Worm (Caenorhabditis elegans) whole organism, L4 larva: Measurements from ENCODE around the gene fbxa-51.
A peak's percentile ranks its signal among the peaks of the same experiment; 100 is the strongest.
"Not testable (repeated sequence)": the region's sequence is repeated elsewhere in the genome, so short reads cannot be mapped to it uniquely, and the experiment has no call there.

Experiments
- D1046.2 ChIP-seq: fragments of 200-800 bp; sonication (Bioruptor generic); IDR thresholded peaks from 2 replicates; pipeline ENCODE4 v1.3.6; 2022; ENCODE audit warnings: missing genetic modification characterization, missing compliant biosample characterization
- F10B5.3 ChIP-seq: sonication (generic microtip); optimal IDR thresholded peaks from 2 replicates; lab custom pipeline; 2016; ENCODE audit warnings: mild to moderate bottlenecking, missing genetic modification characterization, missing compliant biosample characterization
- F44E2.7 ChIP-seq: fragments of 200-800 bp; sonication (Bioruptor generic); IDR thresholded peaks from 2 replicates; pipeline ENCODE4 v2.1.2; 2022; ENCODE audit warnings: missing genetic modification characterization, missing compliant biosample characterization
- F49E8.2 ChIP-seq: sonication (generic microtip); optimal IDR thresholded peaks from 2 replicates; lab custom pipeline; 2016; ENCODE audit warnings: missing compliant biosample characterization, mild to moderate bottlenecking, missing genetic modification characterization, borderline replicate concordance
- T20F7.1 ChIP-seq: fragments of 200-800 bp; sonication (Bioruptor generic); optimal IDR thresholded peaks from 2 replicates; lab custom pipeline; 2018; ENCODE audit warnings: mild to moderate bottlenecking, missing genetic modification characterization, missing compliant biosample characterization
- T26A8.4 ChIP-seq: fragments of 200-800 bp; sonication (Bioruptor generic); IDR thresholded peaks from 2 replicates; pipeline ENCODE4 v1.3.6; 2022; ENCODE audit warnings: missing genetic modification characterization, missing compliant biosample characterization
- Y48G9A.11 ChIP-seq: fragments of 200-800 bp; sonication (Bioruptor generic); IDR thresholded peaks from 2 replicates; pipeline ENCODE4 v1.3.6; 2022; ENCODE audit warnings: missing genetic modification reagents, missing genetic modification characterization, missing compliant biosample characterization
- Y5F2A.4 ChIP-seq: fragments of 200-800 bp; sonication (Bioruptor generic); optimal IDR thresholded peaks from 2 replicates; lab custom pipeline; 2018; ENCODE audit warnings: mild to moderate bottlenecking, missing genetic modification characterization, missing compliant biosample characterization
- ZK546.5 ChIP-seq, 2 experiments: sonication (generic microtip); optimal IDR thresholded peaks; 2 replicates each; lab custom pipeline; 2017; ENCODE audit warnings: missing biosample characterization in 2 of 2, missing genetic modification characterization in 2 of 2
- aha-1 ChIP-seq: fragments of 150-350 bp; peaks from one replicate; lab custom pipeline; 2014; ENCODE audit warnings: missing biosample characterization, missing genetic modification characterization
- aly-2 ChIP-seq: sonication (generic microtip); optimal IDR thresholded peaks from 2 replicates; lab custom pipeline; 2018; ENCODE audit warnings: missing biosample characterization, missing genetic modification characterization
- cey-2 ChIP-seq: sonication (generic microtip); optimal IDR thresholded peaks from 3 replicates; lab custom pipeline; 2017; ENCODE audit warnings: missing genetic modification characterization, mild to moderate bottlenecking, missing compliant biosample characterization, antibody characterized with exemption, borderline replicate concordance; ENCODE audit not compliant: insufficient read depth
- daf-16 ChIP-seq, 3 experiments: sonication (generic microtip); optimal IDR thresholded peaks; 2 replicates each; lab custom pipeline; 2016 to 2017; ENCODE audit warnings: missing genetic modification characterization in 3 of 3, missing genetic modification reagents in 3 of 3, mild to moderate bottlenecking in 2 of 3, missing compliant biosample characterization in 2 of 3, missing biosample characterization in 1 of 3, moderate library complexity in 1 of 3
- dmd-6 ChIP-seq: fragments of 200-800 bp; sonication (Bioruptor generic); IDR thresholded peaks from 2 replicates; pipeline ENCODE4 v1.3.6; 2022; ENCODE audit warnings: missing genetic modification reagents, missing genetic modification characterization, missing compliant biosample characterization
- dmd-8 ChIP-seq: fragments of 200-800 bp; sonication (Bioruptor generic); IDR thresholded peaks from 2 replicates; pipeline ENCODE4 v1.3.6; 2022; ENCODE audit warnings: missing genetic modification characterization, missing compliant biosample characterization
- egl-43 ChIP-seq: fragments of 200-800 bp; sonication (Bioruptor generic); IDR thresholded peaks from 2 replicates; pipeline ENCODE4 v1.3.6; 2022; ENCODE audit warnings: missing genetic modification reagents, missing genetic modification characterization, missing compliant biosample characterization
- hlh-11 ChIP-seq: fragments of 200-800 bp; sonication (Bioruptor generic); optimal IDR thresholded peaks from 2 replicates; lab custom pipeline; 2018; ENCODE audit warnings: mild to moderate bottlenecking, missing genetic modification characterization, missing compliant biosample characterization
- hlh-30 ChIP-seq: sonication (generic microtip); optimal IDR thresholded peaks from 2 replicates; lab custom pipeline; 2017; ENCODE audit warnings: antibody characterized with exemption, mild to moderate bottlenecking, missing genetic modification characterization, missing compliant biosample characterization; ENCODE audit not compliant: insufficient read depth
- jun-1 ChIP-seq: fragments of 150-350 bp; optimal IDR thresholded peaks from 2 replicates; lab custom pipeline; 2014; ENCODE audit warnings: missing biosample characterization, missing genetic modification reagents, missing genetic modification characterization
- lim-7 ChIP-seq: fragments of 200-800 bp; sonication (Bioruptor generic); IDR thresholded peaks from 2 replicates; pipeline ENCODE4 v1.3.6; 2022; ENCODE audit warnings: missing genetic modification characterization, missing compliant biosample characterization
- lir-3 ChIP-seq: sonication (generic microtip); optimal IDR thresholded peaks from 2 replicates; lab custom pipeline; 2016; ENCODE audit warnings: mild to moderate bottlenecking, missing genetic modification characterization, missing compliant biosample characterization
- mep-1 ChIP-seq: fragments of 150-350 bp; sonication (generic microtip); optimal IDR thresholded peaks from 3 replicates; lab custom pipeline; 2014; ENCODE audit warnings: missing biosample characterization, missing genetic modification characterization
- mes-2 ChIP-seq: sonication (generic microtip); optimal IDR thresholded peaks from 2 replicates; lab custom pipeline; 2016; ENCODE audit warnings: missing genotype, mild to moderate bottlenecking, missing genetic modification characterization, missing compliant biosample characterization; ENCODE audit not compliant: poor library complexity, severe bottlenecking
- mxl-3 ChIP-seq: fragments of 200-800 bp; sonication (Bioruptor generic); optimal IDR thresholded peaks from 2 replicates; lab custom pipeline; 2018; ENCODE audit warnings: mild to moderate bottlenecking, missing genetic modification characterization, missing compliant biosample characterization
- nhr-102 ChIP-seq: sonication (generic microtip); optimal IDR thresholded peaks from 2 replicates; lab custom pipeline; 2016; ENCODE audit warnings: mild to moderate bottlenecking, missing genetic modification characterization, moderate library complexity, missing compliant biosample characterization
- nhr-237 ChIP-seq: sonication (generic microtip); optimal IDR thresholded peaks from 2 replicates; lab custom pipeline; 2017; ENCODE audit warnings: missing biosample characterization, missing genetic modification characterization
- nhr-28 ChIP-seq: fragments of 150-350 bp; optimal IDR thresholded peaks from 2 replicates; lab custom pipeline; 2014; ENCODE audit warnings: missing biosample characterization, missing genetic modification characterization
- nhr-48 ChIP-seq: sonication (generic microtip); optimal IDR thresholded peaks from 2 replicates; lab custom pipeline; 2016; ENCODE audit warnings: mild to moderate bottlenecking, missing genetic modification characterization, missing compliant biosample characterization
- pqm-1 ChIP-seq: sonication (generic microtip); optimal IDR thresholded peaks from 2 replicates; lab custom pipeline; 2017; ENCODE audit warnings: missing biosample characterization, missing genetic modification characterization
- set-16 ChIP-seq: fragments of 200-800 bp; sonication (Bioruptor generic); IDR thresholded peaks from 2 replicates; pipeline ENCODE4 v1.3.6; 2022; ENCODE audit warnings: missing genetic modification reagents, missing genetic modification characterization, missing compliant biosample characterization
- skn-1 ChIP-seq: fragments of 150-350 bp; optimal IDR thresholded peaks from 2 replicates; lab custom pipeline; 2014; ENCODE audit warnings: missing biosample characterization, missing genetic modification characterization
- spr-1 ChIP-seq: sonication (generic microtip); optimal IDR thresholded peaks from 2 replicates; lab custom pipeline; 2016; ENCODE audit warnings: mild to moderate bottlenecking, missing genetic modification characterization, missing compliant biosample characterization
- tra-1 ChIP-seq: fragments of 200-800 bp; sonication (Bioruptor generic); IDR thresholded peaks from 2 replicates; pipeline ENCODE4 v1.3.6; 2022; ENCODE audit warnings: missing genetic modification reagents, missing genetic modification characterization, missing compliant biosample characterization
- unc-130 ChIP-seq: sonication (generic microtip); optimal IDR thresholded peaks from 2 replicates; lab custom pipeline; 2016; ENCODE audit warnings: missing genetic modification reagents, missing genetic modification characterization, missing compliant biosample characterization
- unc-62 ChIP-seq, 3 experiments: fragments of 150-350 bp in 1 of 3; sonication (generic microtip); optimal IDR thresholded peaks in 2 of 3; peaks in 1 of 3; 1 replicate in 1 of 3; 2 replicates in 2 of 3; lab custom pipeline; 2014 to 2017; ENCODE audit warnings: missing biosample characterization in 3 of 3, missing genetic modification characterization in 3 of 3, missing genetic modification reagents in 3 of 3, missing genotype in 1 of 3
- vab-7 ChIP-seq: fragments of 200-800 bp; sonication (Bioruptor generic); IDR thresholded peaks from 2 replicates; pipeline ENCODE4 v1.3.6; 2022; ENCODE audit warnings: missing genetic modification reagents, missing genetic modification characterization, missing compliant biosample characterization
- zip-2 ChIP-seq: fragments of 150-350 bp; optimal IDR thresholded peaks from 2 replicates; lab custom pipeline; 2014; ENCODE audit warnings: missing biosample characterization, missing genetic modification characterization
- ztf-11 ChIP-seq: fragments of 150-350 bp; optimal IDR thresholded peaks from 2 replicates; lab custom pipeline; 2014; ENCODE audit warnings: missing biosample characterization, missing genetic modification characterization
- ztf-7 ChIP-seq: fragments of 150-350 bp; optimal IDR thresholded peaks from 2 replicates; lab custom pipeline; 2014; ENCODE audit warnings: missing biosample characterization, missing genetic modification characterization

Gene fbxa-51

DNA sequence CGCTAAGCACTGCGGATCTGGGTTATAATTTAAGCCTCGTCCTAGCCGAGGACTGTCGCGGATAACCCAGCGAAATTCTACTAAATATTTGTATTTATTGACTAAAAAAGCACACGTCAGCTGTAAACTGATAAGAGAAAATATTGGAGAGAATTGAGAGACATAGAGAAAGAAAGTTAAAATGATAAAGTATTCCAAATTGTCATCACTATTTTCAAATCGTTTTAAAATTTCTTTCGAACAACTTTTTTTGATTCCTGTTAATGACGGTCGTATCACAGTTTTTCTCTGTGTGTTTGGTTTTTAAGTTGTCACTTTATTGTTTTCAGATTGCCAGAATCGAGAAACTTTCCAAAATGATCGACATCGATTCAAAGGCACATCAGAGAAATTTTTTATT lies at the start of gene fbxa-51:
Gene fbxa-51, plus strand, starts transcription at position 322 of the 400 bp plus-strand sequence.
- peak; percentile 28 for TF ChIP-seq nhr-28
- peak; percentile 47; the same call in 1 of the 2 replicates for TF ChIP-seq dmd-6
- TF ChIP-seq daf-16 (GFP tag; optimal IDR thresholded peaks at IDR 0.05; lab: Kevin White, UChicago), result no peak
- TF ChIP-seq daf-16 (tag; optimal IDR thresholded peaks at IDR 0.05; lab: Kevin White, UChicago), result peak; percentile 81
- no peak for TF ChIP-seq spr-1 (tag; lab: Kevin White, UChicago)
- peak; percentile 39 for TF ChIP-seq pqm-1 (tag; lab: Kevin White, UChicago)

DNA sequence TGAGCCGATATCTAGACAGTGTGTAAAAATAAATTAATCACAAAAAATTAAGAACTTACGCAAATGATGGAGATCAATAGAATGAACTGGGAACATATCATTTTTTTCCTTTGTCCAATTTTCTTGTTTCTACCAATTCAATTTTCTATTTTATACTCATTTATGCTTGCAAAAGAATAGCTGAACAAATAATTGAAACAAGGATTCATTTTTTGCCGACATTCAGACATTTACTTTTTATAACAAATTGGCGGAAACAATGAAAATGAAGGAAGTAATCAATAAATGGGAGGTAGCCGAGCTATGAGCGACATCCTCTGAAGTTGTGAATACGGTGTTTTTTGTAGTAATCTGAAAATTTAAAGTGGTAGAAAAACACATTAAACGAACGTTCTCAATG lies 45.2 kb upstream of the fbxa-51 start, which contains the start of gene idpp-13:
Gene idpp-13, minus strand, starts transcription at position 101 of the 400 bp plus-strand sequence.
- TF ChIP-seq aha-1 (tag; lab: Kevin White, UChicago) (no peak), lim-7 (GFP tag; lab: Robert Waterston, UW) (no peak), aly-2 (no peak)

DNA sequence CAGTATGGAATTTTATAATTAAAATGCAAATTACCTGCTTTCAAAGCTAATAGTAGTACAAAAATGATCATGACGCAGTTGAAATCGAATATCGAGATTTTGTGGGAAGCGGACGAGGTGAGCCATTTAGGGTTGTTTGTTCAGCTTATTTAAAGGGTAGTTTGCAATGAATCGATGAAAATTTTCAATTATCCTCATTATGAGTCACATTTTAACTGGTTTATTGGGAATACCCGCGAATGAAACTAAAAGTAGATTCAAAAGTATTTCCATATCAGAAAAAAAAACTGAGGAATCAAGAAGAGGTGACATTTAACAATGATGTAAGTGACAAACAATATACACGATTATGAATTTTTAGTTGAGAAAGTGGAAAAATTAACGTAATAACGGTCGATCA lies 42.7 kb upstream of the fbxa-51 start, which contains the start of gene F23H11.7:
Gene F23H11.7, minus strand, starts transcription at position 101 of the 400 bp plus-strand sequence.
- TF ChIP-seq vab-7 (no peak), skn-1 (no peak), T26A8.4 (GFP tag; lab: Robert Waterston, UW) (no peak), Y48G9A.11 (GFP tag; lab: Robert Waterston, UW) (no peak), tra-1 (no peak), egl-43 (GFP tag; lab: Robert Waterston, UW) (no peak), aha-1 (tag; lab: Kevin White, UChicago) (peak; percentile 2)

DNA sequence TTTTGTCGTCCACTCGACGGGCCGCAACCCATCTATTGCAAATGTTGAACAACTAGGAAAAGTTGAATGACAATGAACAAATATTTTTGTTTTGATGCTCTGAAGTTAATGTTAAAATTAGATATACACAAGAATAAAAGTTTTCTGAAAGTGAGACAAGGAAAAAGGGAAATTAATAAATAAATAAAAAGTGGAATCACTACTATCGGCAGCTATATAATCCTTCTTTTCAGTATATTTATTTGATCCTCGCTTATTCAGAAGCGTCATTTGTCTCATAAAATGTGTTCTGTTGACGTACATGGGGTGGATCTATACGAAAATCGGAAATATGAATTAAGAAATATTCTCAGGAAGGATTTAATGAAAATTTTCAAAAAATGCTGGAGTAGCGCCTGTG lies 35.9 kb upstream of the fbxa-51 start, which contains the start of gene pef-1:
Gene pef-1, minus strand, starts transcription at position 101 of the 400 bp plus-strand sequence.
- TF ChIP-seq daf-16 (GFP tag; optimal IDR thresholded peaks at IDR 0.05; lab: Kevin White, UChicago) (no peak), daf-16 (tag; optimal IDR thresholded peaks at IDR 0.05; lab: Kevin White, UChicago) (no peak), mxl-3 (no peak), mep-1 (tag; lab: Kevin White, UChicago) (no peak), mes-2 (tag; lab: Kevin White, UChicago) (no peak), unc-130 (GFP tag; lab: Kevin White, UChicago) (no peak), hlh-30 (no peak), lim-7 (GFP tag; lab: Robert Waterston, UW) (no peak)

DNA sequence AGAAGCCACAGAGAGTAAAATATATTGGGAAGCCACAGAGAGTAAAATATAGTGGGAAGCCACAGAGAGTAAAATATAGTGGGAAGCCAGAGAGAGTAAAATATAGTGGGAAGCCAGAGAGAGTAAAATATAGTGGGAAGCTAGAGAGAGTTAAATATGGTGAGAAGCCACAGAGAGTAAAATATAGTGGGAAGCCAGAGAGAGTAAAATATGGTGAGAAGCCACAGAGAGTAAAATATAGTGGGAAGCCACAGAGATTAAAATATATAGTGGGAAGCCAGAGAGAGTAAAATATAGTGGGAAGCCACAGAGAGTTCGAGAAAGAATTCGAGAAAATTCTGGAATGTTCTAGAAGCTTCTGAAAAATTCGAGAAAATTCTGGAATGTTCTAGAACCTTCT lies 30.7 kb upstream of the fbxa-51 start:
- TF ChIP-seq daf-16 (GFP tag; optimal IDR thresholded peaks at IDR 0.05; lab: Kevin White, UChicago), result peak in 1 of 2 experiments; percentile 57
- TF ChIP-seq daf-16 (tag; optimal IDR thresholded peaks at IDR 0.05; lab: Kevin White, UChicago), result not testable (repeated sequence)
- peak; percentile 69 for TF ChIP-seq lir-3 (tag; lab: Kevin White, UChicago)
- peak; percentile 65 for TF ChIP-seq spr-1 (tag; lab: Kevin White, UChicago)
- TF ChIP-seq F10B5.3 (tag; lab: Kevin White, UChicago), result peak; percentile 19
- TF ChIP-seq nhr-48 (tag; lab: Kevin White, UChicago), result peak; percentile 28

DNA sequence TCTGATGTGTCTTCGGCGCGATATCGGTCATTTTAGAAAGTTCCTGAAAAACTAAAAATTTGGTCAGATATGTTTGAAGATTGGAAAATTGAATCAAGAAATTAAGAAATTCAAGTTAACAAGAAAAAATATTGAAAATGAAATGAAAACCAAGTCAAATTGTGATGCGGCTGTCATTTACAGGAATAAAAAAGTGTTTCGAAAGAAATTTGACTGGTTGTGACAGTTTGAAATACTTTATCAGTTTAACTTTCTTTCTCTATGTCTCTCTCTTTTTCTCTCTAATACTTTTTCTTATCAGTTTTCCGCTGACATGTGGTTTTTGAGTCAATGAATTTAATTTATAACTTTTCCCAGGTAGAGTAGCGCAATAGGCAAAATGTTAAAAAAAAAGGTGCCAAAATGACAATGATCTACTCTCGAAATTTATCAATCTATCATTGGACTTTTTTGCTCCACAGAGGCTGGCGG lies 26.0 kb upstream of the fbxa-51 start, which contains the start of gene fbxa-55:
Gene fbxa-55, minus strand, starts transcription at position 51 of the 471 bp plus-strand sequence.
- TF ChIP-seq jun-1 (no peak), nhr-102 (tag; lab: Kevin White, UChicago) (no peak), dmd-6 (peak; percentile 92), unc-62 (GFP tag; optimal IDR thresholded peaks at IDR 0.05 in 1 of 2; lab: Kevin White, UChicago) (peak in 1 of 2 experiments; percentile 6), unc-62 (tag; optimal IDR thresholded peaks at IDR 0.05; lab: Kevin White, UChicago) (no peak), pqm-1 (tag; lab: Kevin White, UChicago) (peak; percentile 43), dmd-8 (GFP tag; lab: Robert Waterston, UW) (no peak), hlh-11 (tag; lab: Kevin White, UChicago) (peak; percentile 75), D1046.2 (no peak), ZK546.5 (tag; optimal IDR thresholded peaks at IDR 0.05; lab: Kevin White, UChicago) (no peak), Y5F2A.4 (GFP tag; lab: Kevin White, UChicago) (no peak), set-16 (GFP tag; lab: Robert Waterston, UW) (no peak), T20F7.1 (GFP tag; lab: Kevin White, UChicago) (no peak), egl-43 (GFP tag; lab: Robert Waterston, UW) (no peak), ztf-11 (no peak), F49E8.2 (tag; lab: Kevin White, UChicago) (no peak), ztf-7 (tag; lab: Kevin White, UChicago) (no peak), nhr-237 (tag; lab: Kevin White, UChicago) (no peak), mes-2 (tag; lab: Kevin White, UChicago) (no peak), F44E2.7 (GFP tag; lab: Robert Waterston, UW) (no peak), cey-2 (tag; lab: Kevin White, UChicago) (no peak), zip-2 (tag; lab: Kevin White, UChicago) (no peak)
